Worm (Caenorhabditis elegans) whole organism, L1 larva: ENCODE results near the gene srv-8.

ENCODE experiments used
- aly-2 ChIP-seq: fragments of 150-350 bp; optimal IDR thresholded peaks from 2 replicates; lab custom pipeline; 2014; ENCODE audit warnings: missing biosample characterization, missing genetic modification characterization
- ceh-82 ChIP-seq, 3 experiments: fragments of 150-350 bp in 1 of 3; sonication (generic microtip) in 2 of 3; optimal IDR thresholded peaks; 2 replicates each; lab custom pipeline; 2014 to 2017; ENCODE audit warnings: missing biosample characterization in 3 of 3, missing genetic modification characterization in 3 of 3
- efl-1 ChIP-seq, 4 experiments: fragments of 150-350 bp; optimal IDR thresholded peaks in 3 of 4; peaks in 1 of 4; 1 replicate in 1 of 4; 2 replicates in 3 of 4; lab custom pipeline; 2014; ENCODE audit warnings: missing biosample characterization in 2 of 4, missing genetic modification characterization in 2 of 4, missing genetic modification reagents in 2 of 4
- egl-27 ChIP-seq, 2 experiments: fragments of 150-350 bp in 1 of 2; sonication (generic microtip); optimal IDR thresholded peaks; 3 replicates each; lab custom pipeline; 2017 to 2018; ENCODE audit warnings: missing biosample characterization in 2 of 2, missing genetic modification characterization in 2 of 2, missing genetic modification reagents in 2 of 2
- elt-3 ChIP-seq, 6 experiments: fragments of 150-350 bp in 1 of 6; sonication (generic microtip); optimal IDR thresholded peaks; 2 replicates each; lab custom pipeline; 2017 to 2018; ENCODE audit warnings: missing biosample characterization in 6 of 6, missing genetic modification characterization in 6 of 6, inconsistent platforms in 1 of 6
- fos-1 ChIP-seq: fragments of 150-350 bp; optimal IDR thresholded peaks from 2 replicates; lab custom pipeline; 2014; ENCODE audit warnings: missing biosample characterization, missing genetic modification characterization
- irx-1 ChIP-seq: sonication (generic microtip); optimal IDR thresholded peaks from 2 replicates; lab custom pipeline; 2016; ENCODE audit warnings: missing genetic modification characterization, missing compliant biosample characterization
- lin-13 ChIP-seq: fragments of 150-350 bp; optimal IDR thresholded peaks from 2 replicates; lab custom pipeline; 2014; ENCODE audit warnings: missing biosample characterization, missing genetic modification reagents, missing genetic modification characterization
- nhr-19 ChIP-seq: fragments of 200-800 bp; sonication (Bioruptor generic); conservative IDR thresholded peaks from 2 replicates; pipeline ENCODE4 v1.3.6; 2022; ENCODE audit warnings: missing genetic modification characterization, missing compliant biosample characterization
- unc-130 ChIP-seq: fragments of 150-350 bp; optimal IDR thresholded peaks from 2 replicates; lab custom pipeline; 2017; ENCODE audit warnings: missing biosample characterization, missing genetic modification characterization, inconsistent platforms
- vab-15 ChIP-seq: sonication (generic microtip); optimal IDR thresholded peaks from 2 replicates; lab custom pipeline; 2017; ENCODE audit warnings: missing genotype, mild to moderate bottlenecking, missing genetic modification characterization, missing compliant biosample characterization

DNA sequence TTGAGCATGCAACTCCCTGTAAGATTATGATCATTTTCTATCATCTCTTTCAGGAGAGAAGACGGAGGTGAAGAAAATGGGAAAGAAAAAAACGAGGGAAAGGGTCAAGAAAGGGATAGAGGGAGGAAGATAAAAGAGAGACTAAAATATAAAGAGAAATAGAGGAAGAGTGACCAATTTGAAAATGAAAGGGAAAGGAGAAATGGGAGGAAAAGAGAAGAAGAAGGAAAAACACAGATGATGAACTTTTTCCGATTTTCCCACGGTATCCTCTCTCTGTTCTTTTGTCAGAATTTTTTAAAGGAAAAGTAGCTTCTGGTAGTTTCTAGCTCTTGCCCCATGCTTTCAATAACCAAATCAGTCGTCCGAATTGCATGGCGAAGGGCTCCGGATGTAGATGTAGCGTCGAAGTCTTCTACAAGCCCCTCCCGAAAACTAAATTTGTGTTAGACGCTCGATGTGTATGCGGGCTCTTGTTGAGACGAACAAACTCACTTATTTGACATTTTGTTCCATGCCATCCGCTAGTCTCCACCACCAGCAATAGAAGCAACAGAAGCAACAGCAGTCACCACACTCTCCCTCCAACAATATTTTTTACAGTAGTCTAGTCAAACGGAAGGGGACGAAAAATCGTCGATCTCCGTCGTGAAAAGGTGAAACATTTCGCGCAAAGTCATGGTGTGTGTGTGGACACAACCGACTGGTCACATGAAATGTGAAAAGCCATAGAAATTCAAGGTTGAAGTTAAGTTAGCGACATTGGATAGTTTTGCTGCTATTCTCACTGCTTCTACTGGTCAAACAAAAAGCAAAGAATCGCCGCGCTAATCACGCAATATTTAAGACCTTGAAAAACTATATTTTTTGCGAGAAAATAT, 28.9 kb downstream of the srv-8 start, which contains the start of gene somi-1:
- no peak for TF ChIP-seq vab-15 (tag; lab: Kevin White, UChicago)
- TF ChIP-seq egl-27 (tag; optimal IDR thresholded peaks at IDR 0.05; lab: Kevin White, UChicago) = no peak
- no peak for TF ChIP-seq fos-1 (tag; lab: Kevin White, UChicago)
- TF ChIP-seq aly-2 = no peak
- TF ChIP-seq lin-13 (GFP tag; lab: Kevin White, UChicago) = no peak
- TF ChIP-seq irx-1 (tag; lab: Kevin White, UChicago) = no peak
- no peak for TF ChIP-seq efl-1 (optimal IDR thresholded peaks at IDR 0.05; lab: Kevin White, UChicago)
- TF ChIP-seq efl-1 (GFP tag; optimal IDR thresholded peaks at IDR 0.05 in 1 of 2; lab: Kevin White, UChicago) = peak in 1 of 2 experiments; percentile 71
- TF ChIP-seq unc-130 (tag; lab: Kevin White, UChicago) = no peak
- 0 out of 2 replicates have a peak, but pooled peaks have one; percentile 2 for TF ChIP-seq nhr-19
- no peak for TF ChIP-seq ceh-82 (tag; optimal IDR thresholded peaks at IDR 0.05; lab: Kevin White, UChicago)
- peak in 1 of 6 experiments; percentile 28 for TF ChIP-seq elt-3 (tag; optimal IDR thresholded peaks at IDR 0.05; lab: Kevin White, UChicago)
